Worm (Caenorhabditis elegans): ENCODE results near the gene Y54E2A.5.

- TF ChIP-seq tbx-2 (tag; optimal IDR thresholded peaks at IDR 0.05): no peak
- TF ChIP-seq nfya-1 (tag; optimal IDR thresholded peaks at IDR 0.05): no peak
- TF ChIP-seq nhr-11 (tag; optimal IDR thresholded peaks at IDR 0.05): no peak
- TF ChIP-seq hlh-13 (GFP tag; optimal IDR thresholded peaks at IDR 0.05): no peak
- no peak for TF ChIP-seq che-1 (tag; optimal IDR thresholded peaks at IDR 0.05)
- no peak for TF ChIP-seq fkh-10 (GFP tag; optimal IDR thresholded peaks at IDR 0.05)
- TF ChIP-seq pros-1 (tag; optimal IDR thresholded peaks at IDR 0.05): no peak
- no peak for TF ChIP-seq elt-2 (tag; optimal IDR thresholded peaks at IDR 0.05)
- TF ChIP-seq F13H6.1 (tag; optimal IDR thresholded peaks at IDR 0.05): no peak
- no peak for TF ChIP-seq unc-86 (tag; optimal IDR thresholded peaks at IDR 0.05)
- no peak for TF ChIP-seq pha-4 (tag; optimal IDR thresholded peaks at IDR 0.05)
- no peak for TF ChIP-seq ama-1 (optimal IDR thresholded peaks at IDR 0.05)
These were observed 24.2 kb downstream of the Y54E2A.5 start, which contains the start of gene glna-1 for ce11 chrII:14733424-14733823.

Measured in whole organism, late embryonic.